Worm (Caenorhabditis elegans): ENCODE data around the gene ife-1.

ife-1 gene

DNA sequence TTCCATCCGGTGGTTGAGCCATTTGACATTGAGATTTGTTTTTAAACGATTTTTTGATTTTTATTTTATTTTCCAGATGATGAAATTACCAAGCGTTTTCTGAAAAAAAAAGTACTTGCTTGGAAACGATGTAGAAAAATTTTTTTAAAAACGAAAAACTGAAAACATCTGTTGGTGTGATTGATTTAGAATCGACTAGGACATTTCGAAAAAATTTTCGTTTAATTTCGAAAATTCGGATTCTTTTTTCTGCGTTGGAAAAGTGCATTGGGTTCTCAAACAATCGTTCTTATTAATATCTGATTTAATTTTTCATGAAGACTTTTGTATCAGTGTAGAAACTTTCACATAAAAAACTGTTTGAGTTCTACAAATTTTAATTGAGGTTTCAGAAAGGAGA lies 16.0 kb downstream of the ife-1 start, which contains the start of gene F53A2.9:
TSS of gene F53A2.9 (minus strand) at position 101 of the 400 bp plus-strand sequence.
- TF ChIP-seq snpc-1.3 (tag; optimal IDR thresholded peaks at IDR 0.05; ENCODE audit: insufficient read depth) (no peak), repo-1 (tag; optimal IDR thresholded peaks at IDR 0.05) (no peak), K11D2.4 (GFP tag; IDR thresholded peaks at IDR 0.05) (no peak), lin-54 (GFP tag; optimal IDR thresholded peaks at IDR 0.05) (no peak), F10E7.11 (tag; optimal IDR thresholded peaks at IDR 0.05) (no peak), tbx-9 (tag; optimal IDR thresholded peaks at IDR 0.05; ENCODE audit: borderline replicate concordance) (no peak), lir-1 (GFP tag; conservative IDR thresholded peaks at IDR 0.05) (no peak), akir-1 (GFP tag; optimal IDR thresholded peaks at IDR 0.05) (no peak)

DNA sequence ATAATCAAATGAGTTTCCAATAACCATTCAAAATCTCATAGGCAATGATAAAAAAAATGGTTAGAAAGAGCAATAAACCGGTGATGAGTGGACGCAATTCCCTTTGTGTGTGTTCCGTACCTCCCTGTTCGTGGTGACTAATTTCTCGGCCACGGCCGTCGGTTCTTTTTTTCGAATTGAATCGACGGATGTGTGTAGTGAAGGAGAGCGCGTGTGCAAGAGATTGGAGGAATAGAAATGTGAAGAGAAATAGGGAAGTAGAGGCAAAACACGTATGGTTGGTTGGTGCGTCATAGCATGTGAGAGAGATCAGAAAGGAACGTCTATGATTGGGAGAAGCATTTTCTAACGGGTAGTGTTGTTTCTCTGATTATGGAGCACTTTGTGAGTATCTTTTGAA lies 16.6 kb downstream of the ife-1 start:
- peak; percentile 67 for TF ChIP-seq attf-5 (GFP tag; optimal IDR thresholded peaks at IDR 0.05)
- TF ChIP-seq K12H6.12 (tag; optimal IDR thresholded peaks at IDR 0.05), result peak; percentile 40
- no peak for TF ChIP-seq D2030.7 (GFP tag; IDR thresholded peaks at IDR 0.05)
- peak; percentile 60 for TF ChIP-seq nhr-80 (tag; optimal IDR thresholded peaks at IDR 0.05)
- peak; percentile 10; the same call in 1 of the 2 replicates for TF ChIP-seq hmg-1.2 (GFP tag; IDR thresholded peaks at IDR 0.05)
- TF ChIP-seq F23B12.7 (tag; optimal IDR thresholded peaks at IDR 0.05; ENCODE audit: insufficient read depth), result peak; percentile 41
- no peak for TF ChIP-seq cebp-2 (GFP tag; IDR thresholded peaks at IDR 0.05)

DNA sequence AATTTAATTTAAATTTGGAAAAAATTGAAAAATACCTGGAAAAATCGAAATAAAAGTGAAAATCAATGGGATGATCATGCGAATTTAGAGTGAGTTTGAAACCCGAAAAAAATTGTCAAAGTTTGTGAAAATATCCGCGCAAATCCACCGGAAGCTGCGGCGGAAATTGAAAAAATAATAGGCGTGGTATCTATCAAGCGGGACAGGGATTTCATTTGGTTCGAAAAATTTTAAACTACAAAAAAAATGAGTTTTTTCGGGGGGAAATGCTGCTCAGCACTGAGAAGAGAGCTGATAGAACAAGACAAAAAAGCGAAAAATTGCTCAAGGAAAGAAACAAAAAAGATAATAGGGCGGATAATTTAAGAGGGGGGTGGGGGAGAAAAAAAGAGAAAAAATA lies 27.8 kb downstream of the ife-1 start, which contains the start of gene T03F6.9:
TSS of gene T03F6.9 (minus strand) at position 101 of the 400 bp plus-strand sequence.
- no peak for TF ChIP-seq ceh-58 (GFP tag; IDR thresholded peaks at IDR 0.05)
- no peak for TF ChIP-seq ztf-3 (GFP tag; optimal IDR thresholded peaks at IDR 0.05)
- no peak for TF ChIP-seq ceh-40 (GFP tag; IDR thresholded peaks at IDR 0.05)
- TF ChIP-seq bed-1 (GFP tag; IDR thresholded peaks at IDR 0.05), result no peak
- TF ChIP-seq ceh-91 (GFP tag; IDR thresholded peaks at IDR 0.05), result no peak
- no peak for TF ChIP-seq hrde-1 (tag; optimal IDR thresholded peaks at IDR 0.05; ENCODE audit: borderline replicate concordance)
- no peak for TF ChIP-seq somi-1 (GFP tag; optimal IDR thresholded peaks at IDR 0.05)
- no peak for TF ChIP-seq hlh-26 (GFP tag; conservative IDR thresholded peaks at IDR 0.05)
- no peak for TF ChIP-seq lin-40 (tag; optimal IDR thresholded peaks at IDR 0.05)
- TF ChIP-seq B0261.1 (tag; optimal IDR thresholded peaks at IDR 0.05), result no peak
- TF ChIP-seq K12H6.12 (tag; optimal IDR thresholded peaks at IDR 0.05), result no peak
- no peak for TF ChIP-seq ceh-100 (GFP tag; IDR thresholded peaks at IDR 0.05)
- TF ChIP-seq zfh-2 (GFP tag; conservative IDR thresholded peaks at IDR 0.05), result no peak
- no peak for TF ChIP-seq lin-26 (GFP tag; IDR thresholded peaks at IDR 0.05)
- no peak for TF ChIP-seq lsl-1 (GFP tag; optimal IDR thresholded peaks at IDR 0.05)

DNA sequence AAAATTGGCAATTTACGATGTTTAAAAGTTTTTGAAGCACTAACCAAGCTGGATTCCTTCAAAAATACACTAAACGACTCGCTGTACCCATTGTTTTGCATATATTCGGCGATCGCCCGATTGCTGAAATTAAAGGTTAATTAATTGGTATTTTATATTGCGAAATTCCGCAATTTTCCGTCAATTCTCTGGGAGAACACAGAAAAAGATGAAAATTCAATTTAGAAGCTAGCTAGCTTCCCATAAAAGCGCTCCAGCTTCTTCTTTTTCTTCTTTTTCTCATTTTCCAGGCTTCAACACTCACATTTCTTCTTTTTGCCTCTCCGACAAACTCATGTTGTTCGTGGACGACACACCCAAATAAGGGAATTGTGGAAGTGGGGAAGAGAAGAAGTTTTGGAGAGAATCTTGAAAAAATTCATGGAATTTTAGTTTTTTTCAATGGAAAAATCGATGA lies 33.1 kb downstream of the ife-1 start, which contains the start of gene lis-1:
TSS of gene lis-1 (minus strand) at position 407 of the 457 bp plus-strand sequence.
- TF ChIP-seq ceh-40 (GFP tag; IDR thresholded peaks at IDR 0.05) (no peak), ama-1 (optimal IDR thresholded peaks at IDR 0.05) (no peak), ama-1 (GFP tag; optimal IDR thresholded peaks at IDR 0.05) (no peak), snpc-1.1 (tag; optimal IDR thresholded peaks at IDR 0.05; ENCODE audit: insufficient read depth) (no peak), snpc-4 (GFP tag; optimal IDR thresholded peaks at IDR 0.05) (no peak), snpc-4 (tag; optimal IDR thresholded peaks at IDR 0.05) (no peak), unc-62 (GFP tag; optimal IDR thresholded peaks at IDR 0.05) (no peak), hrde-1 (tag; optimal IDR thresholded peaks at IDR 0.05; ENCODE audit: borderline replicate concordance) (no peak), ceh-79 (tag; optimal IDR thresholded peaks at IDR 0.05) (no peak), repo-1 (tag; optimal IDR thresholded peaks at IDR 0.05) (no peak), lin-35 (GFP tag; optimal IDR thresholded peaks at IDR 0.05) (peak in 1 of 3 experiments; percentile 23), snpc-1.3 (tag; optimal IDR thresholded peaks at IDR 0.05; ENCODE audit: insufficient read depth) (no peak), lin-40 (tag; optimal IDR thresholded peaks at IDR 0.05) (no peak), let-607 (tag; optimal IDR thresholded peaks at IDR 0.05) (no peak), cebp-1 (GFP tag; IDR thresholded peaks at IDR 0.05) (no peak), cebp-1 (tag; optimal IDR thresholded peaks at IDR 0.05) (peak; percentile 80), atf-7 (tag; optimal IDR thresholded peaks at IDR 0.05) (peak; percentile 5), fkh-3 (tag; optimal IDR thresholded peaks at IDR 0.05) (no peak), ceh-58 (GFP tag; IDR thresholded peaks at IDR 0.05) (no peak), ztf-6 (GFP tag; IDR thresholded peaks at IDR 0.05) (no peak), madf-10 (tag; optimal IDR thresholded peaks at IDR 0.05) (no peak), K11D2.4 (GFP tag; IDR thresholded peaks at IDR 0.05) (no peak)
